Fruit fly (Drosophila melanogaster) whole organism, wandering third instar larva: ENCODE results near the gene CG32483.

ENCODE experiments used
- Abd-B ChIP-seq: fragments of >200 bp; optimal IDR thresholded peaks from 2 replicates; lab custom pipeline; 2017; ENCODE audit warnings: missing biosample characterization, missing genetic modification characterization
- CG32264 ChIP-seq: fragments of 200-800 bp; sonication (Bioruptor generic); optimal IDR thresholded peaks from 2 replicates; lab custom pipeline; 2016; ENCODE audit warnings: missing biosample characterization, missing genetic modification characterization
- CG9705 ChIP-seq: fragments of 200-800 bp; sonication (Bioruptor generic); optimal IDR thresholded peaks from 2 replicates; lab custom pipeline; 2018; ENCODE audit warnings: missing biosample characterization, mild to moderate bottlenecking, missing genetic modification characterization
- CrebA ChIP-seq: fragments of 200-800 bp; sonication (Bioruptor generic); optimal IDR thresholded peaks from 2 replicates; lab custom pipeline; 2016; ENCODE audit warnings: missing biosample characterization, mild to moderate bottlenecking, missing genetic modification characterization, borderline replicate concordance
- Dfd ChIP-seq: fragments of >200 bp; optimal IDR thresholded peaks from 2 replicates; lab custom pipeline; 2017; ENCODE audit warnings: missing biosample characterization, missing genetic modification characterization
- Dif ChIP-seq: fragments of 200-275, 200-300 bp; sonication (Bioruptor generic); optimal IDR thresholded peaks from 2 replicates; lab custom pipeline; 2018; ENCODE audit warnings: missing biosample characterization, missing genetic modification characterization; ENCODE audit not compliant: partially characterized antibody
- GATAd ChIP-seq: sonication (Bioruptor generic); optimal IDR thresholded peaks from 2 replicates; lab custom pipeline; 2016; ENCODE audit warnings: missing biosample characterization, missing genetic modification characterization
- HLH106 ChIP-seq: fragments of 200-800 bp; optimal IDR thresholded peaks from 3 replicates; lab custom pipeline; 2019; ENCODE audit warnings: missing biosample characterization, mild to moderate bottlenecking, missing genetic modification characterization, moderate library complexity
- Hnf4 ChIP-seq: fragments of 200-800 bp; sonication (Bioruptor generic); optimal IDR thresholded peaks from 2 replicates; lab custom pipeline; 2016; ENCODE audit warnings: missing biosample characterization, mild to moderate bottlenecking, missing genetic modification characterization
- Hr78 ChIP-seq: fragments of >200 bp; optimal IDR thresholded peaks from 2 replicates; lab custom pipeline; 2017; ENCODE audit warnings: missing biosample characterization, missing genetic modification characterization
- Hr83 ChIP-seq: fragments of 200-300 bp; sonication (Bioruptor generic); optimal IDR thresholded peaks from 2 replicates; lab custom pipeline; 2016; ENCODE audit warnings: missing biosample characterization, mild to moderate bottlenecking, missing genetic modification characterization, moderate library complexity; ENCODE audit not compliant: poor library complexity, severe bottlenecking
- Jra ChIP-seq: sonication (Bioruptor generic); optimal IDR thresholded peaks from 2 replicates; lab custom pipeline; 2016; ENCODE audit warnings: missing biosample characterization, missing genetic modification characterization
- Mio ChIP-seq: sonication (Bioruptor generic); optimal IDR thresholded peaks from 2 replicates; lab custom pipeline; 2016; ENCODE audit warnings: missing biosample characterization, missing genetic modification characterization
- Myc ChIP-seq: fragments of >200 bp; optimal IDR thresholded peaks from 2 replicates; lab custom pipeline; 2017
- N ChIP-seq: fragments of >200 bp; optimal IDR thresholded peaks from 2 replicates; lab custom pipeline; 2018; ENCODE audit warnings: missing biosample characterization, missing external identifiers, missing genetic modification characterization
- OdsH ChIP-seq: fragments of 200-800 bp; sonication (Bioruptor generic); optimal IDR thresholded peaks from 2 replicates; lab custom pipeline; 2016; ENCODE audit warnings: missing biosample characterization, mild to moderate bottlenecking, missing genetic modification characterization
- Rel ChIP-seq, 2 experiments: fragments of 200-800 bp; sonication (Bioruptor generic) in 1 of 2; optimal IDR thresholded peaks; 2 replicates in 1 of 2; 3 replicates in 1 of 2; lab custom pipeline; 2016 to 2019; ENCODE audit warnings: mild to moderate bottlenecking in 2 of 2, missing biosample characterization in 2 of 2, missing genetic modification characterization in 2 of 2, moderate library complexity in 1 of 2
- Sp1 ChIP-seq: fragments of 200-800 bp; sonication (Bioruptor generic); optimal IDR thresholded peaks from 3 replicates; lab custom pipeline; 2019; ENCODE audit warnings: missing biosample characterization, mild to moderate bottlenecking, missing genetic modification characterization, moderate library complexity
- Vsx2 ChIP-seq: fragments of 200-300, 225-300 bp; sonication (Bioruptor generic); optimal IDR thresholded peaks from 2 replicates; lab custom pipeline; 2018; ENCODE audit warnings: missing biosample characterization, missing genetic modification characterization; ENCODE audit not compliant: partially characterized antibody
- br ChIP-seq: fragments of 200-800 bp; sonication (Bioruptor generic); optimal IDR thresholded peaks from 2 replicates; lab custom pipeline; 2016; ENCODE audit warnings: missing biosample characterization, missing genetic modification characterization
- brk ChIP-seq: fragments of 200-800 bp; sonication (Bioruptor generic); optimal IDR thresholded peaks from 2 replicates; lab custom pipeline; 2016; ENCODE audit warnings: missing biosample characterization, mild to moderate bottlenecking, missing genetic modification characterization
- dmrt93B ChIP-seq: fragments of 200-800 bp; sonication (Bioruptor generic); optimal IDR thresholded peaks from 2 replicates; lab custom pipeline; 2018; ENCODE audit warnings: missing biosample characterization, mild to moderate bottlenecking, missing genetic modification characterization
- dsf ChIP-seq: sonication (Bioruptor generic); optimal IDR thresholded peaks from 2 replicates; lab custom pipeline; 2016; ENCODE audit warnings: missing biosample characterization, missing genetic modification characterization, borderline replicate concordance
- ey ChIP-seq: fragments of 200-800 bp; sonication (Bioruptor generic); optimal IDR thresholded peaks from 2 replicates; lab custom pipeline; 2016; ENCODE audit warnings: missing biosample characterization, missing genetic modification characterization
- foxo ChIP-seq, 2 experiments: fragments of 200-800 bp; sonication (Bioruptor generic); optimal IDR thresholded peaks; 2 replicates in 1 of 2; 3 replicates in 1 of 2; lab custom pipeline; 2016 to 2017; ENCODE audit warnings: missing biosample characterization in 2 of 2, missing genetic modification characterization in 2 of 2
- fru ChIP-seq: fragments of 200-800 bp; sonication (Bioruptor generic); optimal IDR thresholded peaks from 3 replicates; lab custom pipeline; 2016; ENCODE audit warnings: missing biosample characterization, mild to moderate bottlenecking, missing genetic modification characterization
- h ChIP-seq: fragments of 200-800 bp; sonication (Bioruptor generic); optimal IDR thresholded peaks from 3 replicates; lab custom pipeline; 2016; ENCODE audit warnings: missing biosample characterization, mild to moderate bottlenecking, missing genetic modification characterization
- jim ChIP-seq: fragments of 175-275, 200-325 bp; sonication (Bioruptor generic); optimal IDR thresholded peaks from 2 replicates; lab custom pipeline; 2016; ENCODE audit warnings: missing biosample characterization, mild to moderate bottlenecking, missing genetic modification characterization
- lola ChIP-seq: fragments of >200 bp; optimal IDR thresholded peaks from 2 replicates; lab custom pipeline; 2017; ENCODE audit warnings: missing biosample characterization, missing genetic modification characterization
- pan ChIP-seq: fragments of >200 bp; optimal IDR thresholded peaks from 2 replicates; lab custom pipeline; 2017
- psq ChIP-seq: fragments of 200-800 bp; sonication (Bioruptor generic); optimal IDR thresholded peaks from 3 replicates; lab custom pipeline; 2017; ENCODE audit warnings: missing biosample characterization, mild to moderate bottlenecking, missing genetic modification characterization, moderate library complexity
- rgr ChIP-seq: fragments of 200-800 bp; sonication (Bioruptor generic); optimal IDR thresholded peaks from 3 replicates; lab custom pipeline; 2016; ENCODE audit warnings: missing biosample characterization, mild to moderate bottlenecking, missing genetic modification characterization
- sage ChIP-seq: fragments of 200-800 bp; sonication (Bioruptor generic); optimal IDR thresholded peaks from 2 replicates; lab custom pipeline; 2016; ENCODE audit warnings: missing biosample characterization, mild to moderate bottlenecking, missing genetic modification characterization
- sv ChIP-seq: fragments of 200-800 bp; sonication (Bioruptor generic); optimal IDR thresholded peaks from 3 replicates; lab custom pipeline; 2016; ENCODE audit warnings: missing biosample characterization, missing genetic modification characterization
- tai ChIP-seq: sonication (Bioruptor generic); optimal IDR thresholded peaks from 2 replicates; lab custom pipeline; 2016; ENCODE audit warnings: missing biosample characterization, missing genetic modification characterization
- usp ChIP-seq: fragments of >200 bp; optimal IDR thresholded peaks from 2 replicates; lab custom pipeline; 2017; ENCODE audit warnings: missing biosample characterization, missing genetic modification characterization
- woc ChIP-seq: sonication (Bioruptor generic); optimal IDR thresholded peaks from 2 replicates; lab custom pipeline; 2016; ENCODE audit warnings: missing biosample characterization, mild to moderate bottlenecking, missing genetic modification characterization

CG32483 gene

DNA sequence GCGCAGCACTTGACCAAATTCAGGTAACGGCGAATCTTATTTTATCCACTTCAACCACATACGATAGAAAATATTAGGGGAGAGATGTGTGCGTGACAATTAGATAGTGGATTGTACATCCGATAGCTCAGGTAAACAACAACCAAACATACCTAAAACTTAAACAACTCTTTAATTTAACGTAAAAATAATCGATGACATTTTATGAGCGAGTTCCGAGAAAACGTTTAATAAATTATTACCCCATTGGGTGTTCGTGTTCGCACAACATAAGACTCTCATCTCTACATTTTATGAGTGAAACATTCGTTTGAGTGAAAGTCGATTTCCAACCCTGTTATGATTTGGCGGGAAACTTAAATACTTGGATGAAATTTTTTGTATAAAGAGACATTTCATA lies 9.6 kb downstream of the CG32483 start, which contains the start of gene CG17129 (continued):
- TF ChIP-seq Jra: peak; percentile 74
- no peak for TF ChIP-seq Dif (GFP tag; lab: Kevin White, UChicago)
- peak; percentile 49 for TF ChIP-seq br
- peak; percentile 18 to 75 for TF ChIP-seq foxo (GFP tag; optimal IDR thresholded peaks at IDR 0.05; lab: Kevin White, UChicago)
- TF ChIP-seq fru (GFP tag; lab: Kevin White, UChicago): peak; percentile 71
- no peak for TF ChIP-seq pan
- TF ChIP-seq Hnf4 (GFP tag; lab: Kevin White, UChicago): peak; percentile 72

dm6 chr3L:675856-676255 lies 14.0 kb downstream of the CG32483 start:
- TF ChIP-seq OdsH (GFP tag; lab: Kevin White, UChicago) (no peak), N (GFP tag; lab: Kevin White, UChicago) (no peak), Jra (no peak), brk (GFP tag; lab: Kevin White, UChicago) (no peak), dsf (GFP tag; lab: Kevin White, UChicago) (no peak), fru (GFP tag; lab: Kevin White, UChicago) (no peak), pan (no peak), Vsx2 (GFP tag; lab: Kevin White, UChicago) (no peak), usp (GFP tag; lab: Kevin White, UChicago) (no peak), Hr83 (no peak), woc (GFP tag; lab: Kevin White, UChicago) (no peak), CrebA (GFP tag; lab: Kevin White, UChicago) (no peak), psq (GFP tag; lab: Kevin White, UChicago) (no peak)
- TF ChIP-seq, all 38 proteins: peak for 0

DNA sequence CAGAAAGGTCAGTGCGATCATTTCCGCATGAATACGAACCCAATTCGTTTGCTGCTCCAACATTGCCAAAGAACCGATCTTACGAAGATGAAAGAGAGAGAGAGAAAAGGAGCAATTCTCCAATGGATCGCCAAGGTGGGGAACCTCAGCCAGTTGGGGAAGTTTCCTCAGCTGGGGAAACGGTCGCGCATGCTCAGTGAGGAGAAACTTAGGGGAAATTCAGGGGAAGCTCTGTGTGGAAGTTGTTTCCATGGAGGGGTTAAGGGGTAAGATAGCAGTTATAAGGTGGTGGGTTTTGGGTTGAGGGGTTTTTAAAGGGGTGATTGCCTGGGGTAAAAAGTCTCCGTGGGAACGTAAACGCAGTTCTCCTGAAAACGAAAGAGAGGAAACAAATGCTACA lies 16.6 kb downstream of the CG32483 start:
- TF ChIP-seq Myc (peak; percentile 98), CG9705 (GFP tag; lab: Kevin White, UChicago) (no peak), N (GFP tag; lab: Kevin White, UChicago) (peak; percentile 32)

DNA sequence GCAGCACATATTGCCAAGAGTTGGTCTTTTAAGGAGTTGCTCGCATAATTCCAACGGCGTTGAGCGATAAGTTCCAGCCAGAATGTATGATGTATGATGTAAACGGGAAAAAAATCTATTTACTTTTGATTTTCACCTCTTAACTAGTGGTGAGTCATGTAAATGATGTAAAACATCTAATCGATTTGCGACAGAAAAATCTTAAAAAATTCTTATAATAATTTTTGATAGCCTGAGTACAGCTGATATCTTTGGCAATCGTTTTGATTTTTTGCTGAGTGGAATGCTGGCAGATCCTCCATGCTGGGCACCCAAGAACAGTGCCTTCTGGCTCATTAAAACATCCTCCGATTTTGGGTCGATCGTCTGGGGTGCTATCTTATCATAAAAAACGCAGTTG lies 23.3 kb downstream of the CG32483 start:
- peak in 1 of 2 experiments; percentile 28 for TF ChIP-seq foxo (GFP tag; optimal IDR thresholded peaks at IDR 0.05; lab: Kevin White, UChicago)
- no peak for TF ChIP-seq Hr78 (GFP tag; lab: Kevin White, UChicago)
- peak; percentile 39 for TF ChIP-seq rgr (GFP tag; lab: Kevin White, UChicago)
- no peak for TF ChIP-seq dmrt93B (GFP tag; lab: Kevin White, UChicago)
- TF ChIP-seq br: peak; percentile 12
- TF ChIP-seq h (GFP tag; lab: Kevin White, UChicago): peak; percentile 3
- TF ChIP-seq HLH106 (tag; lab: Kevin White, UChicago): peak; percentile 35
- peak; percentile 44 for TF ChIP-seq fru (GFP tag; lab: Kevin White, UChicago)
- TF ChIP-seq, all 38 proteins: peak for 6

DNA sequence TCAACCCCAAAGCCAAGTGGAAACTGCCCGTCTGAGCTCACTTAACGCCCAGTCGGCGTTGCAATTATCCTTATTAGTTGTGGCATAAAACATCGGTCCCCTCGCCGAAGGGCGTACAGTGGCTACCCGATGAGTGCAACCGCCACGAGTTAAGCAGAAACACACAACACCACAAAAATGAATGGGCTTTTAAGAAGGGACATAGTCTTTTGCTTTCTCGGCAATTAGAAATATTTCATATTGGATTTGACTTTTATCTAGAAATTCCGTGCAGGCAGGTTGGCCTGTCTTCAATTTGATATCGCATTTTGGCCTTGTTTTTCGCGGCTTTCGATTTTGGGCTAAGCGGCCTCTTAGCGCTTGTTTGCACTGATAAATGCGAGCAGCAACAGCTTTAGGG lies 26.0 kb downstream of the CG32483 start:
- no peak for TF ChIP-seq Myc
- peak; percentile 88 for TF ChIP-seq ey
- no peak for TF ChIP-seq Dif (GFP tag; lab: Kevin White, UChicago)
- TF ChIP-seq pan: no peak
- peak; percentile 85 for TF ChIP-seq OdsH (GFP tag; lab: Kevin White, UChicago)
- peak; percentile 50 for TF ChIP-seq Jra
- TF ChIP-seq fru (GFP tag; lab: Kevin White, UChicago): peak; percentile 85
- peak; percentile 88 for TF ChIP-seq h (GFP tag; lab: Kevin White, UChicago)
- peak; percentile 85 for TF ChIP-seq rgr (GFP tag; lab: Kevin White, UChicago)
- no peak for TF ChIP-seq dsf (GFP tag; lab: Kevin White, UChicago)
- TF ChIP-seq CG32264: peak; percentile 76
- TF ChIP-seq foxo (GFP tag; optimal IDR thresholded peaks at IDR 0.05; lab: Kevin White, UChicago): peak; percentile 8 to 88
- peak; percentile 84 for TF ChIP-seq Sp1 (GFP tag; lab: Kevin White, UChicago)
- peak; percentile 31 for TF ChIP-seq Hr83
- TF ChIP-seq usp (GFP tag; lab: Kevin White, UChicago): no peak
- TF ChIP-seq lola: no peak
- TF ChIP-seq sage (GFP tag; lab: Kevin White, UChicago): peak; percentile 79
- no peak for TF ChIP-seq GATAd
- peak; percentile 9 for TF ChIP-seq Mio (GFP tag; lab: Kevin White, UChicago)
- peak; percentile 76 for TF ChIP-seq dmrt93B (GFP tag; lab: Kevin White, UChicago)
- no peak for TF ChIP-seq tai (GFP tag; lab: Kevin White, UChicago)
- TF ChIP-seq Dfd (GFP tag; lab: Kevin White, UChicago): no peak
- no peak for TF ChIP-seq Abd-B (GFP tag; lab: Kevin White, UChicago)
- no peak for TF ChIP-seq sv (GFP tag; lab: Kevin White, UChicago)
- TF ChIP-seq psq (GFP tag; lab: Kevin White, UChicago): peak; percentile 74
- no peak for TF ChIP-seq jim (GFP tag; lab: Kevin White, UChicago)
- no peak for TF ChIP-seq Hr78 (GFP tag; lab: Kevin White, UChicago)
- peak; percentile 71 for TF ChIP-seq brk (GFP tag; lab: Kevin White, UChicago)
- TF ChIP-seq CG9705 (GFP tag; lab: Kevin White, UChicago): peak; percentile 73
- TF ChIP-seq CrebA (GFP tag; lab: Kevin White, UChicago): peak; percentile 49
- TF ChIP-seq Hnf4 (GFP tag; lab: Kevin White, UChicago): peak; percentile 90
- TF ChIP-seq br: peak; percentile 89
- TF ChIP-seq Rel (GFP tag; optimal IDR thresholded peaks at IDR 0.05; lab: Kevin White, UChicago): no peak
- TF ChIP-seq Rel (tag; optimal IDR thresholded peaks at IDR 0.05; lab: Kevin White, UChicago): peak; percentile 51
- TF ChIP-seq HLH106 (tag; lab: Kevin White, UChicago): peak; percentile 89
- peak; percentile 84 for TF ChIP-seq woc (GFP tag; lab: Kevin White, UChicago)
- TF ChIP-seq N (GFP tag; lab: Kevin White, UChicago): no peak
